Worm (Caenorhabditis elegans): ENCODE results near the gene sel-11.

DNA sequence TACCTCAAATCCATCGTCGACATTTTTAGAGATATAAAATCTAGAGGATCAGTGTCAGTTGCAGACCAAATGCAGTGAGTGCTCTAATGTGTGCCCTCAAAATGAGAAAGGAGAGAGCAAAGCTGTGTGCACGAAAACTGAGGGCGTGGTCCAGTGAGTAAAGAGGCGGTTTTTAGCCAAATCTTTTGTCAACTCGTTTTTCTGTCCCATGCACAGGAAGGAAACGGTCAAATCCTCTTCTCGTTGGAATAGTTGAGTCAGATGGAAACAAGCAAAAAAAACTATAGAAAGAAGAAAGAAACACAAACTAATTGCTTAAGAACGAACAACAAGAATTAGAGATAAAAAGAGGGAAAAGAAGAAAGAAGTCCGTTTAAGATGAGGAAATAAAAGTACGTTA lies 44.8 kb downstream of the sel-11 start, which contains the start of gene D2023.3:
- TF ChIP-seq gmeb-2 (tag; optimal IDR thresholded peaks at IDR 0.05): no peak
- TF ChIP-seq nhr-11 (tag; optimal IDR thresholded peaks at IDR 0.05): no peak
- TF ChIP-seq npax-4 (tag; optimal IDR thresholded peaks at IDR 0.05): no peak
- no peak for TF ChIP-seq unc-42 (tag; optimal IDR thresholded peaks at IDR 0.05)
- no peak for TF ChIP-seq ceh-2 (tag; optimal IDR thresholded peaks at IDR 0.05)
- no peak for TF ChIP-seq ztf-16 (tag; optimal IDR thresholded peaks at IDR 0.05)
- TF ChIP-seq ceh-14 (tag; optimal IDR thresholded peaks at IDR 0.05): no peak
- no peak for TF ChIP-seq hlh-15 (tag; optimal IDR thresholded peaks at IDR 0.05)
- TF ChIP-seq hlh-8 (tag; optimal IDR thresholded peaks at IDR 0.05): no peak
- TF ChIP-seq T23F11.4 (GFP tag; optimal IDR thresholded peaks at IDR 0.05): no peak
- TF ChIP-seq C38D4.7 (GFP tag; optimal IDR thresholded peaks at IDR 0.05): no peak
- no peak for TF ChIP-seq fkh-10 (GFP tag; optimal IDR thresholded peaks at IDR 0.05)
